Fruit fly (Drosophila melanogaster): Measurements from ENCODE around the gene ush.
A peak's percentile ranks its signal among the peaks of the same experiment; 100 is the strongest.

The ush gene

DNA sequence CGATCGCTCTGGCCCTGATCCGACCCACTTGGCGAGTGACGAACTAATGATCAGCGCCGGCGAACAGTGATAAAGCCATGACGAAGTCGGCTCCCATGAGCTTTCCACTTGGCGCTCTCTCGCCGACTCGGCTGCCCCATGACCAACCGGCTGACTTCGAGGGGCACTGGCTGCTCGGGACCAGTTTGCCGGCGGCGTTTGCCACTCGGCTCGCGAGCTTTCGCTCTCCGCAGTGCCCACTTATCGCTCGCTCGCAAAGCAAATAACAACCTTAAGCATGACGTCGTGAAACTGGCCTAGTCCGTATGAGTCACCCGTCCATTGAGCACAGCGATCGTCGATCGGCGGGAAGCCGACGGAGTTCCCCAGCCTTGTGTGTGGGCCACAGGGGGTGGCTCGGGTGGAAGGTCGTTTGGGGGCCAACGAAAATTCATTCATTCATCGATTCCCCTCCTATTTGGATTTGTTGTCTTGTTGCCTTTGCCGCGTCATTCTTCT is 76.5 kb downstream of the ush start, which contains the start of gene Ets21C (continued):
- TF ChIP-seq tio (GFP tag; optimal IDR thresholded peaks at IDR 0.05): no peak
- TF ChIP-seq Lim3 (GFP tag; IDR thresholded peaks at IDR 0.05): no peak
- TF ChIP-seq pfk (GFP tag; optimal IDR thresholded peaks at IDR 0.05): no peak
- TF ChIP-seq ttk (GFP tag; IDR thresholded peaks at IDR 0.05): no peak
- TF ChIP-seq CG4707 (GFP tag; optimal IDR thresholded peaks at IDR 0.05): no peak
- no peak for TF ChIP-seq Gug (GFP tag; IDR thresholded peaks at IDR 0.05)
- TF ChIP-seq vfl (GFP tag; optimal IDR thresholded peaks at IDR 0.05): no peak
- TF ChIP-seq sens-2 (GFP tag; IDR thresholded peaks at IDR 0.05): no peak
- no peak for TF ChIP-seq CG4282 (GFP tag; optimal IDR thresholded peaks at IDR 0.05)
- no peak for TF ChIP-seq Dek (tag; optimal IDR thresholded peaks at IDR 0.05)
- TF ChIP-seq CG9215 (GFP tag; IDR thresholded peaks at IDR 0.05): no peak
- TF ChIP-seq Ptx1 (GFP tag; IDR thresholded peaks at IDR 0.05): 0 out of 2 replicates have a peak, but pooled peaks have one; percentile 13
- TF ChIP-seq Hmx (GFP tag; optimal IDR thresholded peaks at IDR 0.05): no peak
- no peak for TF ChIP-seq CG6854 (GFP tag; optimal IDR thresholded peaks at IDR 0.05)
- no peak for TF ChIP-seq ind (GFP tag; optimal IDR thresholded peaks at IDR 0.05)
- no peak for TF ChIP-seq CG8359 (GFP tag; optimal IDR thresholded peaks at IDR 0.05; ENCODE audit: borderline replicate concordance)
- TF ChIP-seq CG14014 (GFP tag; IDR thresholded peaks at IDR 0.05): no peak
- no peak for TF ChIP-seq Pdp1 (GFP tag; optimal IDR thresholded peaks at IDR 0.05)
- TF ChIP-seq CG1792 (GFP tag; optimal IDR thresholded peaks at IDR 0.05): no peak
- no peak for TF ChIP-seq CG7786 (GFP tag; optimal IDR thresholded peaks at IDR 0.05)
- no peak for TF ChIP-seq CG17912 (GFP tag; optimal IDR thresholded peaks at IDR 0.05)
- TF ChIP-seq gro (GFP tag; optimal IDR thresholded peaks at IDR 0.05): no peak
- TF ChIP-seq BtbVII (GFP tag; optimal IDR thresholded peaks at IDR 0.05): peak; percentile 90
- no peak for TF ChIP-seq hkb (optimal IDR thresholded peaks at IDR 0.05)
- no peak; the same call in 1 of the 2 replicates for TF ChIP-seq hkb (GFP tag; IDR thresholded peaks at IDR 0.05)
- 0 out of 2 replicates have a peak, but pooled peaks have one; percentile 9 for TF ChIP-seq Awh (GFP tag; IDR thresholded peaks at IDR 0.05)
- TF ChIP-seq CG9876 (GFP tag; optimal IDR thresholded peaks at IDR 0.05): no peak
- no peak for TF ChIP-seq Mes4 (GFP tag; optimal IDR thresholded peaks at IDR 0.05)
- TF ChIP-seq gcm2 (GFP tag; optimal IDR thresholded peaks at IDR 0.05): no peak
- peak; percentile 50 to 72 for TF ChIP-seq Trl (optimal IDR thresholded peaks at IDR 0.05)
- TF ChIP-seq Trl (GFP tag; optimal IDR thresholded peaks at IDR 0.05): peak; percentile 28
- TF ChIP-seq CG6683 (GFP tag; optimal IDR thresholded peaks at IDR 0.05): no peak
- no peak for TF ChIP-seq fd64A (GFP tag; optimal IDR thresholded peaks at IDR 0.05)
- no peak for TF ChIP-seq CG5180 (GFP tag; optimal IDR thresholded peaks at IDR 0.05)
- TF ChIP-seq run (tag; optimal IDR thresholded peaks at IDR 0.05): no peak
- no peak for TF ChIP-seq Gsc (GFP tag; IDR thresholded peaks at IDR 0.05)
- no peak for TF ChIP-seq Hr3 (GFP tag; optimal IDR thresholded peaks at IDR 0.05)
- TF ChIP-seq CG16813 (GFP tag; IDR thresholded peaks at IDR 0.05; ENCODE audit: partially characterized antibody): no peak
- no peak for TF ChIP-seq croc (GFP tag; conservative IDR thresholded peaks at IDR 0.05)
- TF ChIP-seq CG6689 (GFP tag; IDR thresholded peaks at IDR 0.05): peak; percentile 86
- TF ChIP-seq repo (GFP tag; optimal IDR thresholded peaks at IDR 0.05): no peak
- no peak for TF ChIP-seq CG2202 (tag; optimal IDR thresholded peaks at IDR 0.05)
- no peak for TF ChIP-seq sisA (GFP tag; IDR thresholded peaks at IDR 0.05)
- TF ChIP-seq NFAT (GFP tag; IDR thresholded peaks at IDR 0.05): 0 out of 2 replicates have a peak, but pooled peaks have one; percentile 7
- TF ChIP-seq slou (GFP tag; optimal IDR thresholded peaks at IDR 0.05): no peak
- TF ChIP-seq CG9797 (GFP tag; optimal IDR thresholded peaks at IDR 0.05): no peak
- TF ChIP-seq CG9609 (GFP tag; optimal IDR thresholded peaks at IDR 0.05): no peak
- no peak for TF ChIP-seq mld (GFP tag; IDR thresholded peaks at IDR 0.05; ENCODE audit: partially characterized antibody)
- TF ChIP-seq Mad (GFP tag; optimal IDR thresholded peaks at IDR 0.05): no peak
- TF ChIP-seq mam (GFP tag; optimal IDR thresholded peaks at IDR 0.05): no peak
- TF ChIP-seq CG3407 (GFP tag; optimal IDR thresholded peaks at IDR 0.05): no peak
- no peak for TF ChIP-seq CG8944 (GFP tag; optimal IDR thresholded peaks at IDR 0.05)
- no peak for TF ChIP-seq insv (GFP tag; optimal IDR thresholded peaks at IDR 0.05)

Measured in whole organism, embryonic.